Fruit fly (Drosophila melanogaster) whole organism, embryonic: ENCODE measurements around the gene Exd2.

Experiments used
- CG10267 ChIP-seq: fragments of 200-800 bp; sonication (Bioruptor generic); optimal IDR thresholded peaks from 2 replicates; lab custom pipeline; 2018; ENCODE audit warnings: missing biosample characterization, mild to moderate bottlenecking, missing genetic modification characterization, moderate library complexity
- CG11695 ChIP-seq: fragments of 200-800 bp; sonication (Bioruptor generic); IDR thresholded peaks from 3 replicates; pipeline ENCODE4 v1.3.6; 2022; ENCODE audit warnings: missing biosample characterization, missing genetic modification characterization
- CG12391 ChIP-seq: fragments of 200-800 bp; sonication (Bioruptor generic); optimal IDR thresholded peaks from 3 replicates; lab custom pipeline; 2018; ENCODE audit warnings: missing biosample characterization, mild to moderate bottlenecking, missing genetic modification characterization, moderate library complexity
- CG13296 ChIP-seq: fragments of 200-800 bp; sonication (Bioruptor generic); optimal IDR thresholded peaks from 3 replicates; lab custom pipeline; 2018; ENCODE audit warnings: missing biosample characterization, mild to moderate bottlenecking, missing genetic modification characterization
- CG14667 ChIP-seq: fragments of 200-800 bp; sonication (Bioruptor generic); IDR thresholded peaks from 2 replicates; pipeline ENCODE4 v1.3.6; 2022; ENCODE audit warnings: missing biosample characterization, missing genetic modification characterization
- CG17361 ChIP-seq: fragments of 200-800 bp; sonication (Bioruptor generic); IDR thresholded peaks from 3 replicates; pipeline ENCODE4 v1.3.6; 2022; ENCODE audit warnings: missing biosample characterization, missing genetic modification characterization
- CG17912 ChIP-seq: fragments of 200-800 bp; sonication (Bioruptor generic); optimal IDR thresholded peaks from 2 replicates; lab custom pipeline; 2018; ENCODE audit warnings: missing biosample characterization, mild to moderate bottlenecking, missing genetic modification characterization
- CG1792 ChIP-seq: fragments of 200-800 bp; sonication (Bioruptor generic); optimal IDR thresholded peaks from 2 replicates; lab custom pipeline; 2016; ENCODE audit warnings: missing biosample characterization, missing genetic modification characterization
- CG2129 ChIP-seq: fragments of 200-800 bp; sonication (Bioruptor generic); IDR thresholded peaks from 2 replicates; pipeline ENCODE4 v1.3.6; 2022; ENCODE audit warnings: missing biosample characterization, missing genetic modification characterization; ENCODE audit not compliant: partially characterized antibody
- CG2678 ChIP-seq: fragments of 200-800 bp; sonication (Bioruptor generic); optimal IDR thresholded peaks from 3 replicates; lab custom pipeline; 2019; ENCODE audit warnings: missing biosample characterization, mild to moderate bottlenecking, missing genetic modification characterization, moderate library complexity
- CG30020 ChIP-seq: fragments of 200-800 bp; optimal IDR thresholded peaks from 2 replicates; lab custom pipeline; 2019; ENCODE audit warnings: missing biosample characterization, mild to moderate bottlenecking, missing genetic modification characterization, moderate library complexity
- CG33213 ChIP-seq: fragments of 200-800 bp; sonication (Bioruptor generic); optimal IDR thresholded peaks from 3 replicates; lab custom pipeline; 2016; ENCODE audit warnings: missing biosample characterization, missing genetic modification characterization
- CG4730 ChIP-seq: fragments of 200-800 bp; sonication (Bioruptor generic); IDR thresholded peaks from 2 replicates; pipeline ENCODE4 v1.3.6; 2022; ENCODE audit warnings: missing biosample characterization, missing genetic modification characterization
- CG6683 ChIP-seq: fragments of 200-800 bp; sonication (Bioruptor generic); optimal IDR thresholded peaks from 2 replicates; lab custom pipeline; 2017; ENCODE audit warnings: missing biosample characterization, mild to moderate bottlenecking, missing genetic modification characterization, missing genetic modification reagents
- CHES-1-like ChIP-seq: fragments of 200-800 bp; sonication (Bioruptor generic); optimal IDR thresholded peaks from 2 replicates; lab custom pipeline; 2016; ENCODE audit warnings: missing biosample characterization, missing genetic modification characterization
- Chrac-16 ChIP-seq: fragments of 200-800 bp; sonication (Bioruptor generic); optimal IDR thresholded peaks from 3 replicates; lab custom pipeline; 2016; ENCODE audit warnings: missing biosample characterization, missing genetic modification characterization
- Dek ChIP-seq: fragments of 200-800 bp; sonication (Bioruptor generic); optimal IDR thresholded peaks from 3 replicates; lab custom pipeline; 2019; ENCODE audit warnings: missing biosample characterization, mild to moderate bottlenecking, missing genetic modification characterization, moderate library complexity
- E2f1 ChIP-seq: fragments of 200-800 bp; sonication (Bioruptor generic); IDR thresholded peaks from 2 replicates; pipeline ENCODE4 v1.3.6; 2022; ENCODE audit warnings: missing biosample characterization, missing genetic modification characterization
- HmgZ ChIP-seq: fragments of 200-800 bp; sonication (Bioruptor generic); optimal IDR thresholded peaks from 2 replicates; lab custom pipeline; 2018; ENCODE audit warnings: missing biosample characterization, mild to moderate bottlenecking, missing genetic modification characterization
- MTF-1 ChIP-seq: fragments of 200-800 bp; sonication (Bioruptor generic); optimal IDR thresholded peaks from 2 replicates; lab custom pipeline; 2018; ENCODE audit warnings: missing biosample characterization, mild to moderate bottlenecking, missing genetic modification characterization, borderline replicate concordance
- Meics ChIP-seq: fragments of 200-800 bp; sonication (Bioruptor generic); optimal IDR thresholded peaks from 2 replicates; lab custom pipeline; 2017; ENCODE audit warnings: missing biosample characterization, mild to moderate bottlenecking, missing genetic modification characterization
- Sin3A ChIP-seq: fragments of >200 bp; optimal IDR thresholded peaks from 2 replicates; lab custom pipeline; 2018
- Sox102F ChIP-seq: fragments of 200-800 bp; sonication (Bioruptor generic); optimal IDR thresholded peaks from 2 replicates; lab custom pipeline; 2018; ENCODE audit warnings: missing biosample characterization, mild to moderate bottlenecking, missing genetic modification characterization, moderate library complexity
- Xbp1 ChIP-seq: fragments of 200-800 bp; sonication (Bioruptor generic); optimal IDR thresholded peaks from 3 replicates; lab custom pipeline; 2016; ENCODE audit warnings: missing biosample characterization, mild to moderate bottlenecking, missing genetic modification characterization
- Xrp1 ChIP-seq: fragments of 200-800 bp; sonication (Bioruptor generic); IDR thresholded peaks from 2 replicates; pipeline ENCODE4 v1.3.6; 2022; ENCODE audit warnings: missing biosample characterization, missing genetic modification characterization
- al ChIP-seq: fragments of 200-800 bp; sonication (Bioruptor generic); IDR thresholded peaks from 2 replicates; pipeline ENCODE4 v1.3.6; 2022; ENCODE audit warnings: missing biosample characterization, missing genetic modification characterization
- btn ChIP-seq: fragments of 200-800 bp; sonication (Bioruptor generic); optimal IDR thresholded peaks from 2 replicates; lab custom pipeline; 2016; ENCODE audit warnings: missing biosample characterization, missing genetic modification characterization
- cas ChIP-seq: fragments of 200-800 bp; sonication (Bioruptor generic); IDR thresholded peaks from 2 replicates; pipeline ENCODE4 v1.3.6; 2022; ENCODE audit warnings: missing biosample characterization, missing genetic modification characterization
- cg ChIP-seq: fragments of 200-800 bp; sonication (Bioruptor generic); optimal IDR thresholded peaks from 3 replicates; lab custom pipeline; 2019; ENCODE audit warnings: missing biosample characterization, mild to moderate bottlenecking, missing genetic modification characterization, moderate library complexity
- ci ChIP-seq: fragments of 200-800 bp; sonication (Bioruptor generic); IDR thresholded peaks from 3 replicates; pipeline ENCODE4 v1.3.6; 2022; ENCODE audit warnings: missing biosample characterization, missing genetic modification characterization
- corto ChIP-seq: fragments of 200-800 bp; sonication (Bioruptor generic); optimal IDR thresholded peaks from 2 replicates; lab custom pipeline; 2016; ENCODE audit warnings: missing biosample characterization, mild to moderate bottlenecking, missing genetic modification characterization, moderate library complexity
- eve ChIP-seq, 2 experiments: fragments of >200 bp; optimal IDR thresholded peaks; 2 replicates each; lab custom pipeline; 2017; ENCODE audit warnings: missing biosample characterization in 2 of 2, missing genetic modification characterization in 2 of 2
- eyg ChIP-seq: fragments of 200-800 bp; sonication (Bioruptor generic); optimal IDR thresholded peaks from 3 replicates; lab custom pipeline; 2016; ENCODE audit warnings: missing biosample characterization, missing genetic modification characterization
- ftz-f1 ChIP-seq: fragments of 200-800 bp; sonication (Bioruptor generic); optimal IDR thresholded peaks from 2 replicates; lab custom pipeline; 2016; ENCODE audit warnings: missing biosample characterization, missing genetic modification characterization
- fu2 ChIP-seq: fragments of 200-800 bp; sonication (Bioruptor generic); optimal IDR thresholded peaks from 2 replicates; lab custom pipeline; 2016; ENCODE audit warnings: missing biosample characterization, missing genetic modification characterization
- gcm2 ChIP-seq: fragments of 200-800 bp; sonication (Bioruptor generic); optimal IDR thresholded peaks from 2 replicates; lab custom pipeline; 2016; ENCODE audit warnings: missing biosample characterization, missing genetic modification characterization
- hb ChIP-seq: fragments of 200-800 bp; sonication (Bioruptor generic); IDR thresholded peaks from 3 replicates; pipeline ENCODE4 v1.3.6; 2022; ENCODE audit warnings: missing biosample characterization, missing genetic modification characterization; ENCODE audit not compliant: partially characterized antibody
- her ChIP-seq: fragments of 200-800 bp; sonication (Bioruptor generic); optimal IDR thresholded peaks from 2 replicates; lab custom pipeline; 2016; ENCODE audit warnings: missing biosample characterization, missing genetic modification characterization
- kay ChIP-seq: fragments of 200-800 bp; sonication (Bioruptor generic); optimal IDR thresholded peaks from 2 replicates; lab custom pipeline; 2016; ENCODE audit warnings: missing biosample characterization, missing genetic modification characterization
- kni ChIP-seq: fragments of 200-800 bp; sonication (Bioruptor generic); optimal IDR thresholded peaks from 3 replicates; lab custom pipeline; 2017; ENCODE audit warnings: mild to moderate bottlenecking, missing biosample characterization, missing genetic modification reagents, missing genetic modification characterization
- phol ChIP-seq: fragments of 200-800 bp; sonication (Bioruptor generic); optimal IDR thresholded peaks from 3 replicates; lab custom pipeline; 2018; ENCODE audit warnings: missing biosample characterization, mild to moderate bottlenecking, missing genetic modification characterization, moderate library complexity
- ro ChIP-seq: fragments of 200-800 bp; sonication (Bioruptor generic); IDR thresholded peaks from 2 replicates; pipeline ENCODE4 v1.3.6; 2022; ENCODE audit warnings: missing biosample characterization, missing genetic modification characterization
- run ChIP-seq: fragments of 200-800 bp; sonication (Bioruptor generic); optimal IDR thresholded peaks from 3 replicates; lab custom pipeline; 2018; ENCODE audit warnings: missing biosample characterization, mild to moderate bottlenecking, missing genetic modification characterization
- scrt ChIP-seq: fragments of 200-800 bp; sonication (Bioruptor generic); optimal IDR thresholded peaks from 2 replicates; lab custom pipeline; 2018; ENCODE audit warnings: missing biosample characterization, mild to moderate bottlenecking, missing genetic modification characterization, moderate library complexity
- shn ChIP-seq: fragments of 200-800 bp; sonication (Bioruptor generic); optimal IDR thresholded peaks from 3 replicates; lab custom pipeline; 2016; ENCODE audit warnings: missing biosample characterization, missing genetic modification characterization
- so ChIP-seq: fragments of 200-800 bp; sonication (Bioruptor generic); IDR thresholded peaks from 3 replicates; pipeline ENCODE4 v1.3.6; 2022; ENCODE audit warnings: missing biosample characterization, missing genetic modification characterization
- sr ChIP-seq: fragments of 200-800 bp; sonication (Bioruptor generic); IDR thresholded peaks from 3 replicates; pipeline ENCODE4 v1.3.6; 2022; ENCODE audit warnings: missing biosample characterization, missing genetic modification characterization
- wdn ChIP-seq: fragments of 200-800 bp; sonication (Bioruptor generic); IDR thresholded peaks from 2 replicates; pipeline ENCODE4 v1.3.6; 2022; ENCODE audit warnings: missing biosample characterization, missing genetic modification characterization
- wor ChIP-seq: fragments of 200-800 bp; sonication (Bioruptor generic); IDR thresholded peaks from 2 replicates; pipeline ENCODE4 v1.3.6; 2022; ENCODE audit warnings: missing biosample characterization, missing genetic modification characterization
- zfh2 ChIP-seq: fragments of 200-800 bp; sonication (Bioruptor generic); optimal IDR thresholded peaks from 2 replicates; lab custom pipeline; 2016; ENCODE audit warnings: missing biosample characterization, missing genetic modification characterization

Gene Exd2

DNA sequence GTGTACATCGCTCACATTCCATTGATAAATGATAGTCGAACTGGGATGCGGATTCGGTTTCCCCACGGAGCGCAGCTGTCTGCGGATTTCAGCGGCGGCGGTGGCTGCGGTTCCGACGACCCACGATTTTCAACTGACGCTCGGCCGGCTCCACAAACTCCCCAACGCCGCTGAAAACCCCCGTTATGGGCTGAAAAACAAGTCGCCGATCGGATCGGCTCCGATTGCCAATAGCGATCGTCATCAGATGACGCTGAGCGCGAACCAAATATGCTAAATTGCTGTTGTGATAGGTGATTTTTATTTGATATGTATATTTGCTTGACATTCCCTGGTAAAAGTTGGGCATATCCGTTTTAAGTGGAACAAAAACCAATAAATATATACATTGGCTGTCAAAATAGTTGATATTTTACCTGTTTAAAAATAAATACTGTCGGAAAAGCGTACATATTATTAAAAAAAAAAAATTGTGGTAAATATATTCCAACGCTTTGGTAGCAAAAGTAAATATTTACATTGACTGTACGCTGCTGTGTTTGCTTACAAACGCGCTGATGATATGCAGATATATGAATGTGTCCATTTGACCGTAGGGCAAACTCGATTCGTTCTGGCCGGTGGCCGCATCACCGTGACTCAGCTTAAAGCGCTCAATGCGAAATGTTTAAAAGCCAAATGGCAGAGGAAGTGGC, 18.9 kb upstream of the Exd2 start (continued):
- TF ChIP-seq Sox102F (GFP tag; lab: Kevin White, UChicago) (peak; percentile 63), al (GFP tag; lab: Robert Waterston, UW) (peak; percentile 84), Meics (GFP tag; lab: Kevin White, UChicago) (peak; percentile 74), Chrac-16 (GFP tag; lab: Kevin White, UChicago) (peak; percentile 21), gcm2 (GFP tag; lab: Kevin White, UChicago) (no peak), Xrp1 (GFP tag; lab: Robert Waterston, UW) (0 out of 2 replicates have a peak, but pooled peaks have one; percentile 27), hb (no peak), ftz-f1 (GFP tag; lab: Kevin White, UChicago) (no peak), CG33213 (GFP tag; lab: Kevin White, UChicago) (no peak), shn (GFP tag; lab: Kevin White, UChicago) (peak; percentile 15), scrt (peak; percentile 28), CG17361 (peak; percentile 72), zfh2 (GFP tag; lab: Kevin White, UChicago) (peak; percentile 86), CG2678 (tag; lab: Kevin White, UChicago) (peak; percentile 74), ro (GFP tag; lab: Robert Waterston, UW) (0 out of 2 replicates have a peak, but pooled peaks have one; percentile 26), CHES-1-like (GFP tag; lab: Kevin White, UChicago) (peak; percentile 32), eyg (no peak), CG11695 (GFP tag; lab: Robert Waterston, UW) (peak; percentile 51; the same call in 1 of the 3 replicates), CG6683 (GFP tag; lab: Kevin White, UChicago) (no peak), phol (tag; lab: Kevin White, UChicago) (peak; percentile 43), ci (GFP tag; lab: Robert Waterston, UW) (no peak), so (GFP tag; lab: Robert Waterston, UW) (no peak)

dm6 chr3R:11452041-11452440, 16.5 kb upstream of the Exd2 start:
- TF ChIP-seq CG30020 (tag; lab: Kevin White, UChicago): no peak
- TF ChIP-seq CG2129 (GFP tag; lab: Robert Waterston, UW): no peak
- TF ChIP-seq Sin3A (lab: Kevin White, UChicago): no peak
- TF ChIP-seq cg (GFP tag; lab: Kevin White, UChicago): no peak
- TF ChIP-seq run (tag; lab: Kevin White, UChicago): no peak
- no peak for TF ChIP-seq CG4730 (GFP tag; lab: Robert Waterston, UW)
- no peak for TF ChIP-seq Xbp1 (GFP tag; lab: Kevin White, UChicago)
- peak in 1 of 2 experiments; percentile 25 for TF ChIP-seq eve (GFP tag; optimal IDR thresholded peaks at IDR 0.05; lab: Kevin White, UChicago)
- no peak for TF ChIP-seq Dek (tag; lab: Kevin White, UChicago)
- no peak for TF ChIP-seq CG12391
- TF ChIP-seq CG10267: no peak
- TF ChIP-seq CG17912 (GFP tag; lab: Kevin White, UChicago): no peak
- TF ChIP-seq btn: no peak
- no peak for TF ChIP-seq fu2 (GFP tag; lab: Kevin White, UChicago)
- peak; percentile 6 for TF ChIP-seq HmgZ (tag; lab: Kevin White, UChicago)
- TF ChIP-seq wdn (GFP tag; lab: Robert Waterston, UW): no peak
- TF ChIP-seq MTF-1: no peak
- no peak for TF ChIP-seq CG14667
- no peak for TF ChIP-seq corto (GFP tag; lab: Kevin White, UChicago)
- TF ChIP-seq kni (GFP tag; lab: Kevin White, UChicago): no peak
- TF ChIP-seq E2f1 (GFP tag; lab: Robert Waterston, UW): no peak
- TF ChIP-seq kay (GFP tag; lab: Kevin White, UChicago): no peak
- TF ChIP-seq her (GFP tag; lab: Kevin White, UChicago): no peak
- no peak for TF ChIP-seq sr
- TF ChIP-seq CG1792 (GFP tag; lab: Kevin White, UChicago): no peak
- TF ChIP-seq CG13296 (GFP tag; lab: Kevin White, UChicago): no peak
- no peak for TF ChIP-seq cas (GFP tag; lab: Robert Waterston, UW)
- TF ChIP-seq wor (GFP tag; lab: Robert Waterston, UW): no peak
